Fruit fly (Drosophila melanogaster): ENCODE data around the gene CG34296.

dm6 chr3R:29770930-29771329, 48.6 kb downstream of the CG34296 start:
- TF ChIP-seq CG16779 (tag; optimal IDR thresholded peaks at IDR 0.05) = no peak
- no peak for TF ChIP-seq Ets96B (tag; optimal IDR thresholded peaks at IDR 0.05)
- TF ChIP-seq CG1621 (tag; optimal IDR thresholded peaks at IDR 0.05) = no peak
- TF ChIP-seq Hr39 (GFP tag; optimal IDR thresholded peaks at IDR 0.05) = no peak
- no peak for TF ChIP-seq CG9139 (GFP tag; optimal IDR thresholded peaks at IDR 0.05)
- TF ChIP-seq CG6792 (GFP tag; optimal IDR thresholded peaks at IDR 0.05) = no peak
- TF ChIP-seq CG11902 (GFP tag; optimal IDR thresholded peaks at IDR 0.05) = no peak
- TF ChIP-seq net (GFP tag; optimal IDR thresholded peaks at IDR 0.05) = no peak
- TF ChIP-seq Blimp-1 (GFP tag; optimal IDR thresholded peaks at IDR 0.05) = no peak
- no peak for TF ChIP-seq fd85E (GFP tag; optimal IDR thresholded peaks at IDR 0.05)
- TF ChIP-seq CG15336 (GFP tag; IDR thresholded peaks at IDR 0.05) = no peak
